Fruit fly (Drosophila melanogaster) whole organism, pupa: ENCODE results near the gene CG32109.

Source experiments
- CG10348 ChIP-seq: fragments of 200-800 bp; sonication (Bioruptor generic); IDR thresholded peaks from 2 replicates; pipeline ENCODE4 v1.3.6; 2022; ENCODE audit warnings: missing biosample characterization, missing genetic modification characterization
- CG12605 ChIP-seq: fragments of 200-800 bp; sonication (Bioruptor generic); IDR thresholded peaks from 2 replicates; pipeline ENCODE4 v1.3.6; 2022; ENCODE audit warnings: missing biosample characterization, missing genetic modification characterization
- CG17806 ChIP-seq: fragments of 200-800 bp; sonication (Bioruptor generic); optimal IDR thresholded peaks from 2 replicates; lab custom pipeline; 2018; ENCODE audit warnings: missing biosample characterization, mild to moderate bottlenecking, missing genetic modification characterization, moderate library complexity
- CG8159 ChIP-seq: fragments of 200-800 bp; sonication (Bioruptor generic); optimal IDR thresholded peaks from 3 replicates; lab custom pipeline; 2018; ENCODE audit warnings: missing biosample characterization, mild to moderate bottlenecking, missing genetic modification characterization, moderate library complexity
- CG8301 ChIP-seq: fragments of 200-800 bp; sonication (Bioruptor generic); optimal IDR thresholded peaks from 2 replicates; lab custom pipeline; 2018; ENCODE audit warnings: missing biosample characterization, mild to moderate bottlenecking, missing genetic modification characterization
- fd96Ca ChIP-seq: fragments of 200-800 bp; sonication (Bioruptor generic); IDR thresholded peaks from 3 replicates; pipeline ENCODE4 v1.3.6; 2022; ENCODE audit warnings: missing biosample characterization, missing genetic modification characterization
- gl ChIP-seq: fragments of 200-800 bp; sonication (Bioruptor generic); optimal IDR thresholded peaks from 2 replicates; lab custom pipeline; 2018; ENCODE audit warnings: missing biosample characterization, mild to moderate bottlenecking, missing genetic modification characterization

DNA sequence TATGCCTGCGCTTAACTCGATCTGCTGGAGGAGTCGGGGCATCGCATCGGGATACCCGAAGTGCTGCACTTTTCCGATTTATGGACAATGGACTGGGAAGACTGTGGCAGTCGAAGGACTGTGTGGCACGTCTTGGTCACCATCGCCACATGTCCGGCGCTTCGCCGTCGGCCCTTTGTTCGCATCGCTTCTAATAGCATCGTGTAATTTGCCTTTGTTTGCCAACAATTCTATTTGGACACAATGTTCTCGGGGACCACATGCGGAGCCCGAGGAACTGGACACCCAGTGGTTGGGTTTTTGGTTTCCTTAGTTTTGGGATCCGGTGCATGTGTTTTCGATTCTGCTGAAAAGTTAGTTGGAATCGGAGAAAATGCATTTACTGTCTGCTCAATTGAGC, 47.6 kb upstream of the CG32109 start:
- TF ChIP-seq gl (tag; lab: Kevin White, UChicago) = no peak
- no peak for TF ChIP-seq CG8159 (tag; lab: Kevin White, UChicago)
- no peak for TF ChIP-seq fd96Ca (GFP tag; lab: Robert Waterston, UW)
- no peak for TF ChIP-seq CG12605 (GFP tag; lab: Robert Waterston, UW)
- TF ChIP-seq CG8301 = no peak
- TF ChIP-seq CG10348 = no peak
- no peak for TF ChIP-seq CG17806
